Fruit fly (Drosophila melanogaster) Kc167 (cell line): ENCODE results near the gene CG4678.

ENCODE experiments used
- Myc ChIP-seq: fragments of >200 bp; optimal IDR thresholded peaks from 2 replicates; lab custom pipeline; 2017; ENCODE audit warnings: missing external identifiers
- Sin3A ChIP-seq: fragments of >200 bp; optimal IDR thresholded peaks from 2 replicates; lab custom pipeline; 2018; ENCODE audit warnings: missing external identifiers
- h ChIP-seq: fragments of >200 bp; optimal IDR thresholded peaks from 3 replicates; lab custom pipeline; 2018; ENCODE audit warnings: missing external identifiers
- insv ChIP-seq: fragments of >200 bp; optimal IDR thresholded peaks from 3 replicates; lab custom pipeline; 2018; ENCODE audit warnings: missing external identifiers
- psq ChIP-seq: fragments of >200 bp; optimal IDR thresholded peaks from 2 replicates; lab custom pipeline; 2017; ENCODE audit warnings: missing external identifiers
- ttk ChIP-seq: sonication (Bioruptor generic); optimal IDR thresholded peaks from 2 replicates; lab custom pipeline; 2017; ENCODE audit warnings: missing external identifiers

The CG4678 gene

DNA sequence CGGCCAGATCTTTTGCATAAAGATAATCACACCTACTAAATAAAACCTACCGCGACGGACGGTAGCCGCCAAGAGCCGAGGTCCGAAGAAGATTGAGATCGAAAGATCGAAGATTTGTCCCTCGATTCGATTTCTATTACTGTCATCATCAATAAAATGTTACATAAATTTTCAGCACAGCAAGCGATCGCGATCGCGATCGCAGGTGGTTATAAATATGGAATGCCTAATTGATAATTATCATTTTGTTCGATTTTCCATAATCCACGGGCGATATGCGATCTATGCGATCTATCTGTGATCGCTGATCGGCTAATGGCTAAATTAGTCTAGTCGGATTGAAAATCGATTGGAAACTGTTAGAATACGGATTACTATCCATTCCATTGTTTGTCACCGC, 37.3 kb downstream of the CG4678 start:
- no peak for TF ChIP-seq ttk (lab: Kevin White, UChicago)
- no peak for TF ChIP-seq Myc (lab: Kevin White, UChicago)
- TF ChIP-seq Sin3A: no peak
- TF ChIP-seq h (lab: Kevin White, UChicago): no peak

- TF ChIP-seq ttk (lab: Kevin White, UChicago) (no peak), Myc (lab: Kevin White, UChicago) (no peak), Sin3A (no peak), h (lab: Kevin White, UChicago) (no peak), insv (lab: Kevin White, UChicago) (no peak), psq (no peak)
These were observed 38.7 kb downstream of the CG4678 start, which contains the start of gene TwdlY for dm6 chrX:16734647-16735046. Gene TwdlY, plus strand, starts transcription at chrX:16734947.

DNA sequence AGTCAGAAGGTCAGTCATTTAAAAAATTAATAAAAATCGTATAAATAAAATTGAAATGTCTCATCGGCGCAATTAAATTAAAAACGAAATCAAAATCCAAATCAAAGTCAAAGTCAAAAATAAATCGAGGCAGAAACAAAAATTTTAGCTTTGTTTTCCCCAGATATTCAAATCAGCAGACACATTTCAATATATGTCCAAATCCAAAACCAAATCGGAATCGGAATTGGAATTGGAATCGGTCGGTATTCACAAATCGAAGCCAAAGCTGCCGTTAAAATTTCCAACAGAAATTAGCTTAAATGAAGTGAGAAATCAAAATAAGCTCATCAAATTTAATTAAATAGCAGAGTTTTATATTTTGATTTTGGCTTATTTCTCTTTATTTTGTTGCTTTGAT, 40.2 kb downstream of the CG4678 start:
- no peak for TF ChIP-seq insv (lab: Kevin White, UChicago)
- no peak for TF ChIP-seq Sin3A
- TF ChIP-seq ttk (lab: Kevin White, UChicago): no peak
- TF ChIP-seq Myc (lab: Kevin White, UChicago): no peak
- no peak for TF ChIP-seq h (lab: Kevin White, UChicago)
- no peak for TF ChIP-seq psq

DNA sequence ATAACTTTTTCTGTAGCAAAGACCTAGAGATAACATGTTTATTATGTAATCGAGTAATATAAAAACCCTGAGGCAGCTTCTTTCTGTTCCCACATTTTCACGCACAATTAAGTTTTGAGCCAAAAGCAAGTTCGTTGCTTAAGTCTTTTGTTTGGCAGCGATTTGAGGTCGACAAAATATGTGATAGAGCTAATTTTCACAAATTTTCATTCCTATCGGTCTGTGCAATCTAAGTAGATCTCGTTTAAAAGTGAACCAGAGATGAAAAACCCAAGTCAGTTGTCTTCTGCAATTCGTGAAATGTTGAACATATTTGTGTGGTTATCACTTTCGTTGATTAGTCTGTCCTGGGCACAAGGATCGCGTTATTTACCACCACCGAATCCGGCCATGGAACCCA, 41.9 kb downstream of the CG4678 start, which contains the start of gene TwdlZ:
TSS of gene TwdlZ (plus strand) at position 301 of the 400 bp plus-strand sequence.
- TF ChIP-seq ttk (lab: Kevin White, UChicago): no peak
- TF ChIP-seq h (lab: Kevin White, UChicago): no peak
- TF ChIP-seq insv (lab: Kevin White, UChicago): no peak
- TF ChIP-seq psq: no peak
- no peak for TF ChIP-seq Myc (lab: Kevin White, UChicago)
- TF ChIP-seq Sin3A: no peak

DNA sequence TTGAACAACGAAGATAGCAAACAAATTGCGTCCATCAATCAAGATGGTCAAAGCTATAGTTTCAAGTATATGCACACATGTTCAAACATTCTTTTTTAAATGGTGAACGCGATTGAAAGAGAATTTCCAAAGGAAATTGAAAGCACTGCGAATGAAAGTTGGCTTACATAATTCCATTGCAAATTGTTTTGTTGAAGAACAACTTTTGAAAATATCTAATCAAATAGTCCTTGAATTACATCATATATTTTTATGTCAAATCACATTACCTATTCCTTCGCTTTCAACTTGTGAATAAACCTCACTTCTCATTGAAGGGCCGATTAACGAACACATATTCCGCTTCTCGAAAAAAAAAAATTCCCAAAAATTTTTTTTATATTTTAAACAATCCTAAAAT, 44.7 kb downstream of the CG4678 start, which contains the start of gene CG32568:
TSS of gene CG32568 (plus strand) at position 301 of the 400 bp plus-strand sequence.
- TF ChIP-seq insv (lab: Kevin White, UChicago) (no peak), psq (no peak), ttk (lab: Kevin White, UChicago) (no peak), Sin3A (no peak), h (lab: Kevin White, UChicago) (no peak), Myc (lab: Kevin White, UChicago) (no peak)

DNA sequence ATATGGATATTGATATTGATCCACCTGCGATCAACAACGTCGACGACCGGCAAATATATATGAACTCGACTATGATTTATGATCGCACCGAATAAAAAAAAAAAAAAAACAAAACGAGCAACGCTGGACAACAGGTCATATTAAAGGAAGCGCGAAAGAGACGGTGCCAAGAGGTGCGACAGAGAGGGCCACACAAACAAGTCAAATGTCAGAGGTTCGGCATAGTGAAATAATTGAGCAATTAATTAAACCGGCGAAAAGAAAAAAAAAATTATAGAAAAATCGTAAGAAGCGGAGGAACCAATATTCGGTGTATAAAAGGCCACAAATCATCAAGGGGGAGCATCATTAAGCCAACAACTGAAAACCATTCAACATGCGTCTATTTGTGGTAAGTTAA, 46.6 kb downstream of the CG4678 start, which contains the start of gene Twdlalpha:
TSS of gene Twdlalpha (plus strand) at position 301 of the 400 bp plus-strand sequence.
- TF ChIP-seq Sin3A (no peak), insv (lab: Kevin White, UChicago) (no peak), Myc (lab: Kevin White, UChicago) (no peak), psq (no peak), ttk (lab: Kevin White, UChicago) (no peak), h (lab: Kevin White, UChicago) (no peak)

dm6 chrX:16744345-16744744, 48.4 kb downstream of the CG4678 start:
- TF ChIP-seq ttk (lab: Kevin White, UChicago) (no peak), insv (lab: Kevin White, UChicago) (no peak), Sin3A (no peak), psq (no peak), h (lab: Kevin White, UChicago) (no peak), Myc (lab: Kevin White, UChicago) (no peak)

DNA sequence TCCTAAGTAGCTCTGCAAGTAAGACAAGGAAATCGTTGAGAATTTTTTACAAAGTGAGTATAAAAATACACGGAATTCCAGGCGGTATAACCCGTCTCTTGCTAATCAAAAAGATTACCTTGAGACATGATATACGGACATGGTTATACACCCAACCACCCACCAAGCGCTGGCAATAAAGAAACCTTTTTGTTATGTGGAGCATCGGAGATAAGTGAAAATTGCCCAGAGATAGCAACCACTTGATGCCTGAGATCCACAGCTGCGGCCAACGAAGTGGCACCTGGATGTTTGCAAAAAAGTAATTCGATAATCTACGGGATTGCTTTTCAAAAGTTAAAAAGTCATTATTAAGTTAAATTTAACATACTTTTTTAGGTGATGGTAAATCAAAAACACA, 50.0 kb downstream of the CG4678 start:
- no peak for TF ChIP-seq insv (lab: Kevin White, UChicago)
- no peak for TF ChIP-seq Myc (lab: Kevin White, UChicago)
- no peak for TF ChIP-seq psq
- TF ChIP-seq Sin3A: no peak
- no peak for TF ChIP-seq ttk (lab: Kevin White, UChicago)
- TF ChIP-seq h (lab: Kevin White, UChicago): no peak

- no peak for TF ChIP-seq insv (lab: Kevin White, UChicago)
- TF ChIP-seq Myc (lab: Kevin White, UChicago): no peak
- TF ChIP-seq h (lab: Kevin White, UChicago): peak; percentile 4
- TF ChIP-seq psq: no peak
- no peak for TF ChIP-seq ttk (lab: Kevin White, UChicago)
These were observed 50.9 kb downstream of the CG4678 start for dm6 chrX:16746824-16747223.

- no peak for TF ChIP-seq h (lab: Kevin White, UChicago)
- no peak for TF ChIP-seq Myc (lab: Kevin White, UChicago)
- TF ChIP-seq Sin3A: no peak
- no peak for TF ChIP-seq insv (lab: Kevin White, UChicago)
- no peak for TF ChIP-seq ttk (lab: Kevin White, UChicago)
- no peak for TF ChIP-seq psq
These were observed 51.5 kb downstream of the CG4678 start for dm6 chrX:16747467-16747866.

dm6 chrX:16749324-16749723, 53.4 kb downstream of the CG4678 start:
- TF ChIP-seq insv (lab: Kevin White, UChicago): no peak
- TF ChIP-seq Sin3A: no peak
- TF ChIP-seq h (lab: Kevin White, UChicago): no peak

- no peak for TF ChIP-seq h (lab: Kevin White, UChicago)
- no peak for TF ChIP-seq Myc (lab: Kevin White, UChicago)
- no peak for TF ChIP-seq psq
- TF ChIP-seq ttk (lab: Kevin White, UChicago): no peak
- TF ChIP-seq insv (lab: Kevin White, UChicago): no peak
- TF ChIP-seq Sin3A: no peak
These were observed 55.0 kb downstream of the CG4678 start for dm6 chrX:16750712-16751578.
